Worm (Caenorhabditis elegans) whole organism, late embryonic: ENCODE data around the gene C26E1.1.

Source experiments
- Y22D7AL.16 ChIP-seq: sonication (generic microtip); optimal IDR thresholded peaks from 2 replicates; lab custom pipeline; 2016; ENCODE audit warnings: missing genetic modification characterization, missing compliant biosample characterization
- ahr-1 ChIP-seq: sonication (generic microtip); optimal IDR thresholded peaks from 2 replicates; lab custom pipeline; 2016; ENCODE audit warnings: missing genetic modification characterization, missing compliant biosample characterization
- ceh-2 ChIP-seq: sonication (generic microtip); optimal IDR thresholded peaks from 2 replicates; lab custom pipeline; 2016; ENCODE audit warnings: missing genotype, missing genetic modification characterization, missing compliant biosample characterization
- elt-2 ChIP-seq: sonication (generic microtip); optimal IDR thresholded peaks from 2 replicates; lab custom pipeline; 2016; ENCODE audit warnings: missing genetic modification reagents, missing genetic modification characterization, missing compliant biosample characterization
- fkh-10 ChIP-seq: fragments of 150-350 bp; optimal IDR thresholded peaks from 2 replicates; lab custom pipeline; 2014; ENCODE audit warnings: missing biosample characterization, missing genetic modification reagents, missing genetic modification characterization
- npax-4 ChIP-seq: sonication (generic microtip); optimal IDR thresholded peaks from 2 replicates; lab custom pipeline; 2016; ENCODE audit warnings: missing genetic modification characterization, missing compliant biosample characterization
- pag-3 ChIP-seq: sonication (generic microtip); optimal IDR thresholded peaks from 2 replicates; lab custom pipeline; 2016; ENCODE audit warnings: missing compliant biosample characterization, missing genetic modification characterization, borderline replicate concordance

- TF ChIP-seq pag-3 (tag; lab: Kevin White, UChicago): no peak
- TF ChIP-seq elt-2 (tag; lab: Kevin White, UChicago): no peak
- no peak for TF ChIP-seq ceh-2
- TF ChIP-seq fkh-10 (GFP tag; lab: Kevin White, UChicago): no peak
- TF ChIP-seq npax-4 (tag; lab: Kevin White, UChicago): no peak
- no peak for TF ChIP-seq Y22D7AL.16
- no peak for TF ChIP-seq ahr-1 (tag; lab: Kevin White, UChicago)
These were observed 20.7 kb downstream of the C26E1.1 start, which contains the start of the genes col-161 and srh-18 for ce11 chrV:13317911-13318502.
